Fruit fly (Drosophila melanogaster): Measurements from ENCODE around the gene CG2258.

Gene CG2258

dm6 chrX:8100026-8100825, 1.7 kb downstream of the CG2258 start (continued):
- TF ChIP-seq Tbp (GFP tag; optimal IDR thresholded peaks at IDR 0.05) (no peak), kay (GFP tag; optimal IDR thresholded peaks at IDR 0.05) (peak; percentile 12), en (GFP tag; optimal IDR thresholded peaks at IDR 0.05) (no peak), eyg (GFP tag; optimal IDR thresholded peaks at IDR 0.05) (no peak), onecut (GFP tag; IDR thresholded peaks at IDR 0.05) (peak; percentile 69), CG12299 (tag; optimal IDR thresholded peaks at IDR 0.05) (peak; percentile 74), nom (GFP tag; optimal IDR thresholded peaks at IDR 0.05) (peak; percentile 20), CG30403 (GFP tag; optimal IDR thresholded peaks at IDR 0.05) (peak; percentile 81), cad (GFP tag; optimal IDR thresholded peaks at IDR 0.05) (no peak), CG11398 (GFP tag; optimal IDR thresholded peaks at IDR 0.05) (no peak), tin (GFP tag; optimal IDR thresholded peaks at IDR 0.05) (peak; percentile 77), yki (optimal IDR thresholded peaks at IDR 0.05) (no peak), lmd (GFP tag; IDR thresholded peaks at IDR 0.05) (peak; percentile 85), Nf-YB (GFP tag; optimal IDR thresholded peaks at IDR 0.05) (peak; percentile 63), sima (GFP tag; optimal IDR thresholded peaks at IDR 0.05) (no peak), Xbp1 (GFP tag; optimal IDR thresholded peaks at IDR 0.05) (peak; percentile 87), danr (GFP tag; IDR thresholded peaks at IDR 0.05) (peak; percentile 63; the same call in 1 of the 2 replicates), CG3847 (GFP tag; IDR thresholded peaks at IDR 0.05) (peak; percentile 81), slp2 (GFP tag; optimal IDR thresholded peaks at IDR 0.05) (peak; percentile 26), Hr39 (optimal IDR thresholded peaks at IDR 0.05) (no peak), emc (GFP tag; optimal IDR thresholded peaks at IDR 0.05) (no peak), HLH3B (GFP tag; IDR thresholded peaks at IDR 0.05) (peak; percentile 92), al (GFP tag; IDR thresholded peaks at IDR 0.05) (peak; percentile 73), D19A (tag; optimal IDR thresholded peaks at IDR 0.05) (peak; percentile 77), CG13894 (tag; optimal IDR thresholded peaks at IDR 0.05) (peak; percentile 80), Mrtf (GFP tag; IDR thresholded peaks at IDR 0.05) (peak; percentile 78; the same call in 2 of the 3 replicates), Nf-YC (tag; optimal IDR thresholded peaks at IDR 0.05) (peak; percentile 62), CG1603 (tag; optimal IDR thresholded peaks at IDR 0.05) (peak; percentile 51), maf-S (GFP tag; optimal IDR thresholded peaks at IDR 0.05) (peak; percentile 6), CG7928 (GFP tag; optimal IDR thresholded peaks at IDR 0.05) (no peak), CG7372 (GFP tag; IDR thresholded peaks at IDR 0.05) (peak; percentile 80), MTF-1 (GFP tag; optimal IDR thresholded peaks at IDR 0.05; ENCODE audit: borderline replicate concordance) (peak; percentile 49), da (GFP tag; optimal IDR thresholded peaks at IDR 0.05) (no peak), CG7745 (tag; optimal IDR thresholded peaks at IDR 0.05) (no peak), Abd-B (GFP tag; optimal IDR thresholded peaks at IDR 0.05) (peak; percentile 46), nau (GFP tag; optimal IDR thresholded peaks at IDR 0.05) (peak; percentile 74), CG17612 (GFP tag; IDR thresholded peaks at IDR 0.05) (peak; percentile 68), CG11696 (GFP tag; IDR thresholded peaks at IDR 0.05) (peak; percentile 85), Dek (tag; optimal IDR thresholded peaks at IDR 0.05) (peak; percentile 86), CG12155 (GFP tag; optimal IDR thresholded peaks at IDR 0.05) (peak; percentile 68), sd (tag; optimal IDR thresholded peaks at IDR 0.05) (peak; percentile 39), CG4424 (GFP tag; optimal IDR thresholded peaks at IDR 0.05) (peak; percentile 81), Optix (GFP tag; IDR thresholded peaks at IDR 0.05) (peak; percentile 72; the same call in 2 of the 3 replicates), Asciz (GFP tag; optimal IDR thresholded peaks at IDR 0.05) (peak; percentile 81), Gsc (GFP tag; IDR thresholded peaks at IDR 0.05) (0 out of 2 replicates have a peak, but pooled peaks have one; percentile 8), chif (GFP tag; optimal IDR thresholded peaks at IDR 0.05) (peak in 1 of 2 experiments; percentile 54), hb (GFP tag; IDR thresholded peaks at IDR 0.05; ENCODE audit: partially characterized antibody) (no peak), CG3407 (GFP tag; optimal IDR thresholded peaks at IDR 0.05) (peak; percentile 77), otp (GFP tag; IDR thresholded peaks at IDR 0.05) (peak; percentile 82), Side (GFP tag; optimal IDR thresholded peaks at IDR 0.05) (peak; percentile 57), Hey (tag; optimal IDR thresholded peaks at IDR 0.05) (no peak)

All from whole organism, embryonic.